Fruit fly (Drosophila melanogaster) whole organism, adult: ENCODE results near the gene CG2006.
A peak's percentile ranks its signal among the peaks of the same experiment; 100 is the strongest.

Experiments
- CG11617 ChIP-seq: fragments of 200-800 bp; sonication (Bioruptor generic); optimal IDR thresholded peaks from 2 replicates; lab custom pipeline; 2017; ENCODE audit warnings: mild to moderate bottlenecking, missing biosample characterization, missing genetic modification reagents, missing genetic modification characterization
- CG12768 ChIP-seq: fragments of 200-800 bp; sonication (Bioruptor generic); optimal IDR thresholded peaks from 2 replicates; lab custom pipeline; 2017; ENCODE audit warnings: missing biosample characterization, missing genetic modification characterization, mild to moderate bottlenecking, moderate library complexity, missing genetic modification reagents
- CG14711 ChIP-seq: fragments of 200-800 bp; sonication (Bioruptor generic); optimal IDR thresholded peaks from 2 replicates; lab custom pipeline; 2018; ENCODE audit warnings: missing biosample characterization, mild to moderate bottlenecking, missing genetic modification characterization, moderate library complexity
- CG1620 ChIP-seq: fragments of 200-800 bp; sonication (Bioruptor generic); optimal IDR thresholded peaks from 2 replicates; lab custom pipeline; 2016; ENCODE audit warnings: missing biosample characterization, missing genetic modification characterization
- CG33017 ChIP-seq: fragments of 200-800 bp; sonication (Bioruptor generic); optimal IDR thresholded peaks from 2 replicates; lab custom pipeline; 2018; ENCODE audit warnings: missing biosample characterization, mild to moderate bottlenecking, missing genetic modification characterization, moderate library complexity
- CG5204 ChIP-seq: fragments of 200-800 bp; sonication (Bioruptor generic); optimal IDR thresholded peaks from 2 replicates; lab custom pipeline; 2016; ENCODE audit warnings: missing biosample characterization, missing genetic modification characterization
- CG7045 ChIP-seq: fragments of 200-800 bp; sonication (Bioruptor generic); optimal IDR thresholded peaks from 2 replicates; lab custom pipeline; 2017; ENCODE audit warnings: missing biosample characterization, mild to moderate bottlenecking, missing genetic modification characterization
- CG7101 ChIP-seq: fragments of 200-800 bp; sonication (Bioruptor generic); optimal IDR thresholded peaks from 2 replicates; lab custom pipeline; 2018; ENCODE audit warnings: missing biosample characterization, mild to moderate bottlenecking, missing genetic modification characterization, moderate library complexity
- Clk ChIP-seq: fragments of 200-800 bp; sonication (Bioruptor generic); optimal IDR thresholded peaks from 2 replicates; lab custom pipeline; 2017; ENCODE audit warnings: missing biosample characterization, missing genetic modification characterization
- Crg-1 ChIP-seq: fragments of 200-800 bp; sonication (Bioruptor generic); optimal IDR thresholded peaks from 2 replicates; lab custom pipeline; 2016; ENCODE audit warnings: missing biosample characterization, missing genetic modification characterization
- Hr96 ChIP-seq: fragments of 200-800 bp; sonication (Bioruptor generic); optimal IDR thresholded peaks from 2 replicates; lab custom pipeline; 2016; ENCODE audit warnings: missing biosample characterization, missing genetic modification characterization
- Mnt ChIP-seq: fragments of 200-800 bp; sonication (Bioruptor generic); optimal IDR thresholded peaks from 2 replicates; lab custom pipeline; 2016; ENCODE audit warnings: missing biosample characterization, mild to moderate bottlenecking, missing genetic modification characterization
- bab1 ChIP-seq: fragments of 200-800 bp; sonication (Bioruptor generic); optimal IDR thresholded peaks from 3 replicates; lab custom pipeline; 2019; ENCODE audit warnings: missing biosample characterization, mild to moderate bottlenecking, missing genetic modification characterization, moderate library complexity
- cic ChIP-seq: fragments of 200-800 bp; sonication (Bioruptor generic); optimal IDR thresholded peaks from 2 replicates; lab custom pipeline; 2017; ENCODE audit warnings: missing biosample characterization, mild to moderate bottlenecking, missing genetic modification characterization, moderate library complexity
- cnc ChIP-seq, 2 experiments: fragments of >200 bp; optimal IDR thresholded peaks; 2 replicates each; lab custom pipeline; 2017
- kay ChIP-seq: fragments of 200-800 bp; sonication (Bioruptor generic); peaks from one replicate; lab custom pipeline; 2016; ENCODE audit warnings: missing biosample characterization, missing genetic modification characterization, borderline replicate concordance
- ovo ChIP-seq: fragments of 200-800 bp; sonication (Bioruptor generic); optimal IDR thresholded peaks from 2 replicates; lab custom pipeline; 2016; ENCODE audit warnings: missing biosample characterization, missing genetic modification characterization
- pad ChIP-seq: fragments of 200-800 bp; sonication (Bioruptor generic); optimal IDR thresholded peaks from 3 replicates; lab custom pipeline; 2017; ENCODE audit warnings: missing biosample characterization, missing genetic modification characterization, mild to moderate bottlenecking, moderate library complexity, missing genetic modification reagents
- tj ChIP-seq: fragments of 200-800 bp; sonication (Bioruptor generic); optimal IDR thresholded peaks from 3 replicates; lab custom pipeline; 2017; ENCODE audit warnings: missing biosample characterization, mild to moderate bottlenecking, missing genetic modification characterization, moderate library complexity
- toe ChIP-seq: fragments of 200-800 bp; sonication (Bioruptor generic); optimal IDR thresholded peaks from 2 replicates; lab custom pipeline; 2016; ENCODE audit warnings: missing biosample characterization, missing genetic modification characterization

Gene CG2006

dm6 chr3R:29479922-29480321, 9.3 kb upstream of the CG2006 start:
- peak; percentile 48 for TF ChIP-seq Crg-1 (GFP tag; lab: Kevin White, UChicago)
- no peak for TF ChIP-seq Hr96 (GFP tag; lab: Kevin White, UChicago)
- no peak for TF ChIP-seq tj (GFP tag; lab: Kevin White, UChicago)
- TF ChIP-seq CG14711 (tag; lab: Kevin White, UChicago), result peak; percentile 14
- no peak for TF ChIP-seq cnc (optimal IDR thresholded peaks at IDR 0.05; lab: Kevin White, UChicago)
- peak; percentile 10 for TF ChIP-seq CG7101 (tag; lab: Kevin White, UChicago)
- no peak for TF ChIP-seq CG7045 (GFP tag; lab: Kevin White, UChicago)
- TF ChIP-seq Mnt (GFP tag; lab: Kevin White, UChicago), result no peak

DNA sequence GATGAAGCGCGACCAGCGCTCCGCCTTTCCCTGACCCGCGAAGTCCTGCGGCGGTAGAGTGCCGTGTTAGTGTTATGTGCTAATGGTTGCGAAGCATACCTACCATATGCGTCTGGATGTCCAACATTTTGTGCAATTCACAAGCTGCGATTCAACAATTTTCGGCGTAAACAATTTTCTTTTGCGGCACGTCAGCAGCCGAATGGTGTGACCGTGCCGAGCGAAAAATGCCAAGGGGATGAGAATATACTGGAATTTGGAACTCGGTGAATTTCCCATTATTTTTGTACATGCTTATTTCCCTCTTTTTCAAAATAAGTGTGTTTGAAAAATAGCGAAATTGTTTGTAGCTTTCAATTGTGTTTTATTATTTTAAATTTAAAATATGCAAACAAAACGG, 1.6 kb downstream of the CG2006 start, which contains the start of gene Spase12:
TSS of gene Spase12 (minus strand) at position 239 of the 400 bp plus-strand sequence.
- TF ChIP-seq tj (GFP tag; lab: Kevin White, UChicago) (peak; percentile 65), CG14711 (tag; lab: Kevin White, UChicago) (no peak), Clk (no peak), Crg-1 (GFP tag; lab: Kevin White, UChicago) (no peak)

DNA sequence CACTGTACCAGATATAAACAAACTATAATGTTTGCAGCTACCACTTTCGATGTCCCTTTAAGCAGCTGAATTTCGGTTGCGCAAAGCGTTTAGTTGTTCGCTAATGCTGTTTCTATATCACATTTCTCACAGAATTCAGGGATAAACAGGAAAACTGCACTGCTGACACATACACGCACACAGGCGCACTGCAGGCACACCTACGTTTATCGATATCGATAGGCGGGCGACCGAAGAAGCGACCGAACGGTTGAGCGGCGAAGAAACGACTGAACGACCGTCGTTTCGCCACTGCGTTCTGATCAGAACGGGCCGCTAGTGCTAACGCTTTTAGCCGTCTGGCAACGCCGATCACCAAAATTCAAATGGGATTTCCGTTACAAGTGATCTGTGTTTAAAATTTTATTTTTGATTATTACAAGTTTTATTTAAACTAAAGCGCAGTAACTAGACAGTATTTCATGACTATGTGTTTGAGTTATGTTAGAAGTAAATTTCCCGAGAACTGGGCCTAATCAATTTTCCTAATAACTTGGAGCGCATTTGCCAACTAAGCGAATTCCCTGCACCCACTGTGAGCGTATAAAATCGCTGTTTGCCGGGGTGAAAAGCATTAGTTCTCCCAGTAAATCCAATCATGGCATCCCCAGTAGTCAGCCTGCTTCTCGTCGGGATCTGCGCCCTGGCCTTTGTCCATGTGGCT, 4.1 kb downstream of the CG2006 start, which contains the start of the genes CG2310 and Diedel:
TSS of gene CG2310 (minus strand) at position 277 of the 703 bp plus-strand sequence.
TSS of gene Diedel (plus strand) at position 611 of the 703 bp plus-strand sequence.
- TF ChIP-seq CG33017 (tag; lab: Kevin White, UChicago) (no peak), cic (GFP tag; lab: Kevin White, UChicago) (no peak), cnc (optimal IDR thresholded peaks at IDR 0.05; lab: Kevin White, UChicago) (no peak), tj (GFP tag; lab: Kevin White, UChicago) (peak; percentile 44), CG14711 (tag; lab: Kevin White, UChicago) (no peak), Clk (no peak), CG5204 (no peak), CG1620 (GFP tag; lab: Kevin White, UChicago) (no peak), CG11617 (GFP tag; lab: Kevin White, UChicago) (peak; percentile 70), CG12768 (no peak), Mnt (GFP tag; lab: Kevin White, UChicago) (peak; percentile 86), toe (GFP tag; lab: Kevin White, UChicago) (no peak), bab1 (peak; percentile 12), Crg-1 (GFP tag; lab: Kevin White, UChicago) (no peak), Hr96 (GFP tag; lab: Kevin White, UChicago) (no peak), kay (GFP tag; lab: Kevin White, UChicago) (no peak), ovo (GFP tag; lab: Kevin White, UChicago) (no peak), CG7101 (tag; lab: Kevin White, UChicago) (no peak), CG7045 (GFP tag; lab: Kevin White, UChicago) (no peak), pad (GFP tag; lab: Kevin White, UChicago) (no peak)

- TF ChIP-seq CG1620 (GFP tag; lab: Kevin White, UChicago) (no peak), pad (GFP tag; lab: Kevin White, UChicago) (peak; percentile 4)
Observed at dm6 chr3R:29494482-29494881, 5.2 kb downstream of the CG2006 start, which contains the start of gene FipoQ. Gene FipoQ, plus strand, starts transcription at chr3R:29494782.

- no peak for TF ChIP-seq Hr96 (GFP tag; lab: Kevin White, UChicago)
- no peak for TF ChIP-seq CG12768
- no peak for TF ChIP-seq CG33017 (tag; lab: Kevin White, UChicago)
- TF ChIP-seq tj (GFP tag; lab: Kevin White, UChicago), result no peak
- TF ChIP-seq kay (GFP tag; lab: Kevin White, UChicago), result no peak
- TF ChIP-seq CG7045 (GFP tag; lab: Kevin White, UChicago), result no peak
- no peak for TF ChIP-seq CG5204
- TF ChIP-seq CG7101 (tag; lab: Kevin White, UChicago), result no peak
- no peak for TF ChIP-seq Crg-1 (GFP tag; lab: Kevin White, UChicago)
- no peak for TF ChIP-seq Clk
- no peak for TF ChIP-seq cnc (optimal IDR thresholded peaks at IDR 0.05; lab: Kevin White, UChicago)
- no peak for TF ChIP-seq CG14711 (tag; lab: Kevin White, UChicago)
- no peak for TF ChIP-seq CG1620 (GFP tag; lab: Kevin White, UChicago)
- TF ChIP-seq cic (GFP tag; lab: Kevin White, UChicago), result no peak
- no peak for TF ChIP-seq bab1
- no peak for TF ChIP-seq pad (GFP tag; lab: Kevin White, UChicago)
- no peak for TF ChIP-seq Mnt (GFP tag; lab: Kevin White, UChicago)
- TF ChIP-seq CG11617 (GFP tag; lab: Kevin White, UChicago), result no peak
- TF ChIP-seq ovo (GFP tag; lab: Kevin White, UChicago), result no peak
- no peak for TF ChIP-seq toe (GFP tag; lab: Kevin White, UChicago)
Observed at dm6 chr3R:29495815-29496214, 6.5 kb downstream of the CG2006 start.

- no peak for TF ChIP-seq tj (GFP tag; lab: Kevin White, UChicago)
- no peak for TF ChIP-seq bab1
- no peak for TF ChIP-seq Clk
- TF ChIP-seq cic (GFP tag; lab: Kevin White, UChicago), result no peak
- no peak for TF ChIP-seq pad (GFP tag; lab: Kevin White, UChicago)
- no peak for TF ChIP-seq CG12768
- no peak for TF ChIP-seq CG11617 (GFP tag; lab: Kevin White, UChicago)
- no peak for TF ChIP-seq Crg-1 (GFP tag; lab: Kevin White, UChicago)
- no peak for TF ChIP-seq CG14711 (tag; lab: Kevin White, UChicago)
- no peak for TF ChIP-seq Hr96 (GFP tag; lab: Kevin White, UChicago)
- no peak for TF ChIP-seq CG5204
- TF ChIP-seq cnc (optimal IDR thresholded peaks at IDR 0.05; lab: Kevin White, UChicago), result no peak
Observed at dm6 chr3R:29496315-29496714, 7.0 kb downstream of the CG2006 start.
